Worm (Caenorhabditis elegans) whole organism, L3 larva: ENCODE data around the gene str-106.

ENCODE experiments used
- R02D3.7 ChIP-seq: fragments of 150-350 bp; optimal IDR thresholded peaks from 2 replicates; lab custom pipeline; 2014; ENCODE audit warnings: missing biosample characterization, missing genetic modification characterization
- aly-2 ChIP-seq: fragments of 150-350 bp; optimal IDR thresholded peaks from 2 replicates; lab custom pipeline; 2014; ENCODE audit warnings: missing biosample characterization, missing genetic modification characterization
- ama-1 ChIP-seq: fragments of 150-350 bp; optimal IDR thresholded peaks from 2 replicates; lab custom pipeline; 2018
- ceh-28 ChIP-seq: fragments of 150-350 bp; optimal IDR thresholded peaks from 2 replicates; lab custom pipeline; 2014; ENCODE audit warnings: missing biosample characterization, missing genetic modification reagents, missing genetic modification characterization
- ceh-82 ChIP-seq: fragments of 150-350 bp; optimal IDR thresholded peaks from 2 replicates; lab custom pipeline; 2014; ENCODE audit warnings: missing biosample characterization, missing genetic modification characterization
- daf-12 ChIP-seq: fragments of 150-350 bp; optimal IDR thresholded peaks from 2 replicates; lab custom pipeline; 2014; ENCODE audit warnings: missing biosample characterization, missing genetic modification reagents, missing genetic modification characterization
- egl-27 ChIP-seq: sonication (generic microtip); optimal IDR thresholded peaks from 4 replicates; lab custom pipeline; 2017; ENCODE audit warnings: missing biosample characterization, missing genetic modification reagents, missing genetic modification characterization
- egl-5 ChIP-seq: fragments of 150-350 bp; optimal IDR thresholded peaks from 2 replicates; lab custom pipeline; 2017; ENCODE audit warnings: missing biosample characterization, missing genetic modification reagents, missing genetic modification characterization, inconsistent platforms
- elt-1 ChIP-seq: fragments of 150-350 bp; optimal IDR thresholded peaks from 2 replicates; lab custom pipeline; 2014; ENCODE audit warnings: missing biosample characterization, missing genetic modification characterization
- elt-2 ChIP-seq: sonication (generic microtip); optimal IDR thresholded peaks from 2 replicates; lab custom pipeline; 2016; ENCODE audit warnings: missing genetic modification reagents, mild to moderate bottlenecking, missing genetic modification characterization, missing compliant biosample characterization
- eor-1 ChIP-seq, 2 experiments: fragments of 150-350 bp; optimal IDR thresholded peaks; 2 replicates each; lab custom pipeline; 2014 to 2018; ENCODE audit warnings: missing biosample characterization in 2 of 2, missing genetic modification characterization in 2 of 2
- fkh-10 ChIP-seq: sonication (generic microtip); optimal IDR thresholded peaks from 2 replicates; lab custom pipeline; 2017; ENCODE audit warnings: missing biosample characterization, missing genetic modification reagents, missing genetic modification characterization
- fkh-2 ChIP-seq: fragments of 150-350 bp; optimal IDR thresholded peaks from 2 replicates; lab custom pipeline; 2014; ENCODE audit warnings: missing biosample characterization, missing genetic modification reagents, missing genetic modification characterization
- fos-1 ChIP-seq: fragments of 150-350 bp; optimal IDR thresholded peaks from 2 replicates; lab custom pipeline; 2014; ENCODE audit warnings: missing biosample characterization, missing genetic modification characterization
- lin-15B ChIP-seq: fragments of 150-350 bp; optimal IDR thresholded peaks from 2 replicates; lab custom pipeline; 2014; ENCODE audit warnings: missing biosample characterization, missing genetic modification characterization
- lin-39 ChIP-seq: fragments of 150-350 bp; optimal IDR thresholded peaks from 2 replicates; lab custom pipeline; 2018; ENCODE audit warnings: missing biosample characterization, missing genetic modification reagents, missing genetic modification characterization
- lsy-12 ChIP-seq: sonication (generic microtip); optimal IDR thresholded peaks from 2 replicates; lab custom pipeline; 2016; ENCODE audit warnings: mild to moderate bottlenecking, missing genetic modification characterization, missing compliant biosample characterization
- mdl-1 ChIP-seq: fragments of 150-350 bp; optimal IDR thresholded peaks from 2 replicates; lab custom pipeline; 2014; ENCODE audit warnings: missing biosample characterization, missing genetic modification characterization
- mml-1 ChIP-seq: fragments of 150-350 bp; sonication (generic microtip); optimal IDR thresholded peaks from 3 replicates; lab custom pipeline; 2014; ENCODE audit warnings: missing biosample characterization, missing genetic modification characterization
- nfya-1 ChIP-seq: sonication (generic microtip); optimal IDR thresholded peaks from 2 replicates; lab custom pipeline; 2017; ENCODE audit warnings: missing genetic modification characterization, mild to moderate bottlenecking, missing compliant biosample characterization, antibody characterized with exemption, moderate library complexity; ENCODE audit not compliant: insufficient read depth
- nhr-11 ChIP-seq: fragments of 150-350 bp; optimal IDR thresholded peaks from 2 replicates; lab custom pipeline; 2014; ENCODE audit warnings: missing biosample characterization, missing genetic modification characterization
- nhr-12 ChIP-seq: fragments of 150-350 bp; optimal IDR thresholded peaks from 2 replicates; lab custom pipeline; 2014; ENCODE audit warnings: missing biosample characterization, missing genetic modification characterization
- nhr-23 ChIP-seq: fragments of 150-350 bp; optimal IDR thresholded peaks from 2 replicates; lab custom pipeline; 2014; ENCODE audit warnings: missing biosample characterization, missing genetic modification reagents, missing genetic modification characterization
- nhr-25 ChIP-seq: sonication (generic microtip); optimal IDR thresholded peaks from 2 replicates; lab custom pipeline; 2017; ENCODE audit warnings: missing biosample characterization, missing genetic modification characterization
- nhr-28 ChIP-seq: fragments of 150-350 bp; optimal IDR thresholded peaks from 2 replicates; lab custom pipeline; 2014; ENCODE audit warnings: missing biosample characterization, missing genetic modification characterization
- nhr-43 ChIP-seq: sonication (generic microtip); optimal IDR thresholded peaks from 2 replicates; lab custom pipeline; 2016; ENCODE audit warnings: mild to moderate bottlenecking, missing genetic modification characterization, missing compliant biosample characterization; ENCODE audit not compliant: poor library complexity, severe bottlenecking
- nhr-67 ChIP-seq: fragments of 150-350 bp; optimal IDR thresholded peaks from 2 replicates; lab custom pipeline; 2014; ENCODE audit warnings: missing biosample characterization, missing genetic modification characterization
- pha-4 ChIP-seq: fragments of 150-350 bp; optimal IDR thresholded peaks from 2 replicates; lab custom pipeline; 2014; ENCODE audit warnings: missing biosample characterization, missing genetic modification reagents, missing genetic modification characterization
- sea-2 ChIP-seq: fragments of 150-350 bp; sonication (generic microtip); optimal IDR thresholded peaks from 4 replicates; lab custom pipeline; 2014; ENCODE audit warnings: missing biosample characterization, missing genetic modification reagents, missing genetic modification characterization
- skn-1 ChIP-seq: fragments of 150-350 bp; optimal IDR thresholded peaks from 2 replicates; lab custom pipeline; 2014; ENCODE audit warnings: missing biosample characterization, missing genetic modification characterization
- snpc-4 ChIP-seq: fragments of 150-350 bp; optimal IDR thresholded peaks from 2 replicates; lab custom pipeline; 2014; ENCODE audit warnings: missing biosample characterization, missing genetic modification characterization
- unc-39 ChIP-seq: sonication (generic microtip); optimal IDR thresholded peaks from 4 replicates; lab custom pipeline; 2017; ENCODE audit warnings: missing biosample characterization, missing genetic modification characterization
- unc-62 ChIP-seq: fragments of 150-350 bp; sonication (generic microtip); optimal IDR thresholded peaks from 4 replicates; lab custom pipeline; 2014; ENCODE audit warnings: missing biosample characterization, missing genetic modification reagents, missing genetic modification characterization
- ztf-11 ChIP-seq: fragments of 150-350 bp; optimal IDR thresholded peaks from 2 replicates; lab custom pipeline; 2014; ENCODE audit warnings: missing biosample characterization, missing genetic modification characterization
- ztf-4 ChIP-seq: fragments of 150-350 bp; optimal IDR thresholded peaks from 2 replicates; lab custom pipeline; 2014; ENCODE audit warnings: missing biosample characterization, missing genetic modification characterization

The str-106 gene

DNA sequence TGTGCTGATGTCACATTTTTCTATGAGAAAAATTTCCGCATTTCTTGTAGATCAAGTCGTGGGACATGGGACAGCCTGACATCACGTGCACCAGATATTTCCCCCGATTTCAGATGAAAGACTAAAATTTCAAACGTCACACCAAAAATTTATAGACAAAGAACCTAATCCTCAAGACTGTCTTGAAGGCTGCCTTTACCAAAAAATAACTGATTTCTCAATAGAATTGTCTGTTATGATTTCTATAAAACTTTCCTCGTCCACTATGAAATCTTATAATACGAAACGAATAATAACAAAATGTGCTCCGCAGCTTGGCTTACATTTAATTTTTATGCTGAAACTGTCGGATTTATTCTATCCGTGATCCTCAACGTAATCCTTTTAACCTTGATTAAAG lies at the start of gene str-106:
Gene str-106 (plus strand): TSS at position 301 of the 400 bp plus-strand sequence.
- TF ChIP-seq daf-12 (tag; lab: Kevin White, UChicago) (no peak), ztf-4 (tag; lab: Kevin White, UChicago) (no peak), nhr-43 (no peak), egl-5 (tag; lab: Kevin White, UChicago) (no peak)

DNA sequence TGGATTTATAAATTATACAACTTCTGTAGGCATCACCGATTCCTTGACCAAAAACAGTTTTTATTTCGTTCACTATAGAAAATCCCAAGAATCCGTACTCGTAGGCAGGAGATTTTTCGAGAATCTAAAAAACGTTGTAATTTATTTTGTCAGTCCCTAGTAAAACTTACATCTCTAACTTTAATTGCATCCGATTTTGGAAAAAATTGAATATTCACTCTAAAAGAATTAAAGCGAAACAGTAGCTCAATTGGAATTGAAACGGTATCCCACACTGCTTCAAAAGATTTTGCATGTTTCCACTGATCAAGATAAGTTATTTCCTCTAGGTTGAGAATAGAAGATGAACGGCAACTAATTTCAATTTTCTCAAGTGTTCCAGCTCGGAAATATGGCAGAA lies 49.2 kb upstream of the str-106 start, which contains the start of gene fbxa-142:
Gene fbxa-142 (minus strand): TSS at position 101 of the 400 bp plus-strand sequence.
- TF ChIP-seq lin-39 (tag; lab: Kevin White, UChicago) (no peak), ceh-82 (tag; lab: Kevin White, UChicago) (no peak), egl-5 (tag; lab: Kevin White, UChicago) (no peak), unc-62 (GFP tag; lab: Kevin White, UChicago) (no peak), ztf-11 (tag; lab: Kevin White, UChicago) (no peak), aly-2 (tag; lab: Kevin White, UChicago) (no peak), elt-2 (no peak), fos-1 (tag; lab: Kevin White, UChicago) (no peak), fkh-10 (GFP tag; lab: Kevin White, UChicago) (no peak), sea-2 (GFP tag; lab: Kevin White, UChicago) (no peak)

DNA sequence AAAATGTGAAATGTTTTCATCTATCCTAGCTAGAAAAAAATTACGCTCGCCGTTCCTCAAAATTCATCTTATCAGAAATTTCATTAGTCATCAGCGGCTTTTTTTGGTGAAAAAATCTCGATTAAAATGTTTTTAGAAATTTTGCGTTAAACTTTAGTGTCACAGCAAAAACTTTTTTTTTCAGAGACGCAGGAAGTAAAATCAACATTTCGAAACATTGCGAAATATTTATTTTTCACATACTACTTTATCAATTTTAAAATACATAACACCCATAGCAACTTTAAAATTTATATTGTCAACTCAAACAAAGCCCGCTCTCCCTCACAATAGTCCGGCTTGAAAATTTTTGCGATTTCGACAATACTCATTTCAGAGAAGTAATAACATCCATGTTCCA lies 48.2 kb upstream of the str-106 start:
- TF ChIP-seq nhr-11 (tag; lab: Kevin White, UChicago) (no peak), nfya-1 (tag; lab: Kevin White, UChicago) (no peak), fos-1 (tag; lab: Kevin White, UChicago) (no peak), snpc-4 (no peak), aly-2 (tag; lab: Kevin White, UChicago) (no peak), egl-5 (tag; lab: Kevin White, UChicago) (no peak), egl-27 (tag; lab: Kevin White, UChicago) (no peak), nhr-67 (tag; lab: Kevin White, UChicago) (no peak), ztf-4 (tag; lab: Kevin White, UChicago) (no peak), elt-2 (no peak)

DNA sequence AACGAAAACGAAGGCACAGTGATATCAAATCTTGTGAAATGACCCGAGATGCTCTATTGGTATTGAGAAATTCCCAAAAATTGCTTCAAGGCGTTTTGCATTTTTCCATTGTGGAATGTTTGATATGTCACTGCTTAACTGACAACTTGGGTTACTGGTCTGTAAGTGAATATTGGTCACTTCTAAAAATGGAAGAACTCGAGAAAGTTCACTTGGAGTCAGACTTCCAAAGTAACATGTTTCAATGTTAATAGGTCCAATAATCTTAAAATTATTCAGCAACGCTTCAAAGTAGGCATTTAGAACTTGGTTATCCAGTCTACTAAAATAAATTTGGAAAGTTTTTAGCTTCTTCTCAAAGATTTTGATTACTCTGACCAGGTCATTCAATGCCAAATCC lies 47.7 kb upstream of the str-106 start, which contains the start of gene fbxa-144:
Gene fbxa-144 (minus strand): TSS at position 101 of the 400 bp plus-strand sequence.
- TF ChIP-seq ztf-11 (tag; lab: Kevin White, UChicago) (no peak), mml-1 (tag; lab: Kevin White, UChicago) (no peak), unc-39 (tag; lab: Kevin White, UChicago) (no peak), nhr-25 (tag; lab: Kevin White, UChicago) (no peak), mdl-1 (tag; lab: Kevin White, UChicago) (no peak), nhr-28 (tag; lab: Kevin White, UChicago) (no peak), lin-15B (tag; lab: Kevin White, UChicago) (no peak), lsy-12 (tag; lab: Kevin White, UChicago) (no peak), lin-39 (tag; lab: Kevin White, UChicago) (no peak)

DNA sequence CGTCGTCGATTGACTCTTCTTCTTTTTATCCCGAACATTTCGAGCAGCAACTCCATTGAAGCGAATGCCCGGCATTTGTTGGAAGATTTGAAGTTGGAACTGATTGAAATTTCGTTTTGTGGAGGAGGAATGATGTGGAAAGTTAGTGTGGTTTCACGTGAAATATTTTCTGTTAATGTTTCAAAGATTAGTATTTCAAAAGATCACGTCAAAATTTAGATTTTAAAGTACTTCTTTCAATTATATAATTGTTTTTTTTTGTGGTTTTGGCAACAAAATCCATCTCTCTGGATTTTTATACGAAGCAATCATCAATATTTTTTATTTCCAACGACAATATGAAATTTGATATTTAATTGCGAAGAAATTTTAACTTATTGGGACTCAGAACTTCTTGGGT lies 43.4 kb upstream of the str-106 start, which contains the start of gene F44G3.7:
Gene F44G3.7 (minus strand): TSS at position 101 of the 400 bp plus-strand sequence.
- TF ChIP-seq nhr-25 (tag; lab: Kevin White, UChicago), result no peak
- no peak for TF ChIP-seq nhr-28 (tag; lab: Kevin White, UChicago)
- no peak for TF ChIP-seq eor-1 (tag; optimal IDR thresholded peaks at IDR 0.05; lab: Kevin White, UChicago)
- TF ChIP-seq mml-1 (tag; lab: Kevin White, UChicago), result no peak
- TF ChIP-seq ceh-28 (tag; lab: Kevin White, UChicago), result no peak
- TF ChIP-seq sea-2 (GFP tag; lab: Kevin White, UChicago), result no peak
- TF ChIP-seq nhr-12 (tag; lab: Kevin White, UChicago), result no peak
- no peak for TF ChIP-seq elt-1 (tag; lab: Kevin White, UChicago)
- TF ChIP-seq daf-12 (tag; lab: Kevin White, UChicago), result no peak
- TF ChIP-seq pha-4, result no peak
- no peak for TF ChIP-seq lsy-12 (tag; lab: Kevin White, UChicago)
- TF ChIP-seq skn-1 (tag; lab: Kevin White, UChicago), result no peak
- no peak for TF ChIP-seq nhr-23 (tag; lab: Kevin White, UChicago)
- no peak for TF ChIP-seq ama-1 (lab: Kevin White, UChicago)
- TF ChIP-seq fkh-2 (tag; lab: Kevin White, UChicago), result no peak
- TF ChIP-seq unc-62 (GFP tag; lab: Kevin White, UChicago), result no peak
- no peak for TF ChIP-seq R02D3.7
- TF ChIP-seq nfya-1 (tag; lab: Kevin White, UChicago), result no peak
- no peak for TF ChIP-seq fkh-10 (GFP tag; lab: Kevin White, UChicago)
